Worm (Caenorhabditis elegans) whole organism, L4 larva: ENCODE measurements around the gene C34B4.4.

Experiments
- F26F4.8 ChIP-seq: fragments of 200-800 bp; sonication (Bioruptor generic); conservative IDR thresholded peaks from 2 replicates; pipeline ENCODE4 v1.3.6; 2022; ENCODE audit warnings: missing genetic modification characterization, missing compliant biosample characterization
- F37D6.2 ChIP-seq: sonication (generic microtip); optimal IDR thresholded peaks from 2 replicates; lab custom pipeline; 2016; ENCODE audit warnings: mild to moderate bottlenecking, missing genetic modification characterization, missing compliant biosample characterization
- R02D3.7 ChIP-seq: fragments of 150-350 bp; sonication (generic microtip); optimal IDR thresholded peaks from 3 replicates; lab custom pipeline; 2014; ENCODE audit warnings: missing biosample characterization, missing genetic modification characterization
- aly-2 ChIP-seq: sonication (generic microtip); optimal IDR thresholded peaks from 2 replicates; lab custom pipeline; 2018; ENCODE audit warnings: missing biosample characterization, missing genetic modification characterization
- arid-1 ChIP-seq: fragments of 200-800 bp; sonication (Bioruptor generic); conservative IDR thresholded peaks from 2 replicates; pipeline ENCODE4 v1.3.6; 2022; ENCODE audit warnings: missing genetic modification reagents, missing genetic modification characterization, missing compliant biosample characterization
- attf-4 ChIP-seq: sonication (generic microtip); optimal IDR thresholded peaks from 3 replicates; lab custom pipeline; 2017; ENCODE audit warnings: missing biosample characterization, missing genetic modification characterization
- ceh-44 ChIP-seq: fragments of 200-800 bp; sonication (Bioruptor generic); IDR thresholded peaks from 2 replicates; pipeline ENCODE4 v1.3.6; 2022; ENCODE audit warnings: missing genetic modification reagents, missing genetic modification characterization, missing compliant biosample characterization
- ceh-62 ChIP-seq: sonication (generic microtip); optimal IDR thresholded peaks from 2 replicates; lab custom pipeline; 2017; ENCODE audit warnings: missing biosample characterization, missing genetic modification characterization
- ces-1 ChIP-seq: fragments of 150-350 bp; sonication (generic microtip); optimal IDR thresholded peaks from 4 replicates; lab custom pipeline; 2014; ENCODE audit warnings: missing biosample characterization, missing genetic modification reagents, missing genetic modification characterization
- cey-2 ChIP-seq: sonication (generic microtip); optimal IDR thresholded peaks from 3 replicates; lab custom pipeline; 2017; ENCODE audit warnings: missing genetic modification characterization, mild to moderate bottlenecking, missing compliant biosample characterization, antibody characterized with exemption, borderline replicate concordance; ENCODE audit not compliant: insufficient read depth
- daf-19 ChIP-seq: fragments of 200-800 bp; sonication (Bioruptor generic); conservative IDR thresholded peaks from 2 replicates; pipeline ENCODE4 v1.3.6; 2022; ENCODE audit warnings: missing genetic modification characterization, missing compliant biosample characterization
- dmd-8 ChIP-seq: fragments of 200-800 bp; sonication (Bioruptor generic); IDR thresholded peaks from 2 replicates; pipeline ENCODE4 v1.3.6; 2022; ENCODE audit warnings: missing genetic modification characterization, missing compliant biosample characterization
- dpl-1 ChIP-seq: fragments of 150-350 bp; optimal IDR thresholded peaks from 2 replicates; lab custom pipeline; 2014; ENCODE audit warnings: missing biosample characterization, missing genetic modification reagents, missing genetic modification characterization
- duxl-1 ChIP-seq: sonication (generic microtip); optimal IDR thresholded peaks from 2 replicates; lab custom pipeline; 2016; ENCODE audit warnings: mild to moderate bottlenecking, missing genetic modification characterization, moderate library complexity, missing compliant biosample characterization; ENCODE audit not compliant: poor library complexity
- dve-1 ChIP-seq: sonication (generic microtip); optimal IDR thresholded peaks from 2 replicates; lab custom pipeline; 2017; ENCODE audit warnings: antibody characterized with exemption, mild to moderate bottlenecking, missing genetic modification characterization, missing compliant biosample characterization; ENCODE audit not compliant: insufficient read depth
- egl-27 ChIP-seq: sonication (generic microtip); optimal IDR thresholded peaks from 3 replicates; lab custom pipeline; 2017; ENCODE audit warnings: missing biosample characterization, missing genetic modification reagents, missing genetic modification characterization
- fos-1 ChIP-seq: fragments of 150-350 bp; optimal IDR thresholded peaks from 2 replicates; lab custom pipeline; 2014; ENCODE audit warnings: missing biosample characterization, missing genetic modification characterization
- gei-8 ChIP-seq: fragments of 200-800 bp; sonication (Bioruptor generic); optimal IDR thresholded peaks from 2 replicates; lab custom pipeline; 2018; ENCODE audit warnings: mild to moderate bottlenecking, missing genetic modification characterization, missing compliant biosample characterization
- hlh-30 ChIP-seq: sonication (generic microtip); optimal IDR thresholded peaks from 2 replicates; lab custom pipeline; 2017; ENCODE audit warnings: antibody characterized with exemption, mild to moderate bottlenecking, missing genetic modification characterization, missing compliant biosample characterization; ENCODE audit not compliant: insufficient read depth
- lin-1 ChIP-seq: fragments of 200-800 bp; sonication (Bioruptor generic); IDR thresholded peaks from 2 replicates; pipeline ENCODE4 v1.3.6; 2022; ENCODE audit warnings: missing genetic modification reagents, missing genetic modification characterization, missing compliant biosample characterization
- lin-29 ChIP-seq: fragments of 200-800 bp; sonication (Bioruptor generic); IDR thresholded peaks from 2 replicates; pipeline ENCODE4 v1.3.6; 2022; ENCODE audit warnings: missing genetic modification reagents, missing genetic modification characterization, missing compliant biosample characterization
- lin-38 ChIP-seq: fragments of 200-800 bp; sonication (Bioruptor generic); IDR thresholded peaks from 2 replicates; pipeline ENCODE4 v1.3.6; 2022; ENCODE audit warnings: missing genetic modification reagents, missing genetic modification characterization, missing compliant biosample characterization
- lir-3 ChIP-seq: sonication (generic microtip); optimal IDR thresholded peaks from 2 replicates; lab custom pipeline; 2016; ENCODE audit warnings: mild to moderate bottlenecking, missing genetic modification characterization, missing compliant biosample characterization
- lsy-2 ChIP-seq, 2 experiments: fragments of 150-350 bp in 1 of 2; sonication (generic microtip) in 1 of 2; optimal IDR thresholded peaks; 2 replicates each; lab custom pipeline; 2014 to 2017; ENCODE audit warnings: missing biosample characterization in 2 of 2, missing genetic modification characterization in 2 of 2
- mep-1 ChIP-seq: fragments of 150-350 bp; sonication (generic microtip); optimal IDR thresholded peaks from 3 replicates; lab custom pipeline; 2014; ENCODE audit warnings: missing biosample characterization, missing genetic modification characterization
- mes-2 ChIP-seq: sonication (generic microtip); optimal IDR thresholded peaks from 2 replicates; lab custom pipeline; 2016; ENCODE audit warnings: missing genotype, mild to moderate bottlenecking, missing genetic modification characterization, missing compliant biosample characterization; ENCODE audit not compliant: poor library complexity, severe bottlenecking
- mxl-2 ChIP-seq: fragments of 200-800 bp; sonication (Bioruptor generic); conservative IDR thresholded peaks from 2 replicates; pipeline ENCODE4 v1.3.6; 2022; ENCODE audit warnings: missing genetic modification reagents, missing genetic modification characterization, missing compliant biosample characterization
- mxl-3 ChIP-seq: fragments of 200-800 bp; sonication (Bioruptor generic); optimal IDR thresholded peaks from 2 replicates; lab custom pipeline; 2018; ENCODE audit warnings: mild to moderate bottlenecking, missing genetic modification characterization, missing compliant biosample characterization
- nhr-10 ChIP-seq: fragments of 150-350 bp; optimal IDR thresholded peaks from 2 replicates; lab custom pipeline; 2014; ENCODE audit warnings: missing biosample characterization, missing genetic modification characterization
- nhr-111 ChIP-seq: fragments of 200-800 bp; sonication (Bioruptor generic); optimal IDR thresholded peaks from 2 replicates; lab custom pipeline; 2018; ENCODE audit warnings: mild to moderate bottlenecking, missing genetic modification characterization, missing compliant biosample characterization
- nhr-25 ChIP-seq: sonication (generic microtip); optimal IDR thresholded peaks from 2 replicates; lab custom pipeline; 2017; ENCODE audit warnings: missing genetic modification characterization, mild to moderate bottlenecking, missing compliant biosample characterization, antibody characterized with exemption, moderate library complexity, borderline replicate concordance; ENCODE audit not compliant: insufficient read depth
- nhr-28 ChIP-seq: fragments of 150-350 bp; optimal IDR thresholded peaks from 2 replicates; lab custom pipeline; 2014; ENCODE audit warnings: missing biosample characterization, missing genetic modification characterization
- nhr-76 ChIP-seq: fragments of 150-350 bp; optimal IDR thresholded peaks from 2 replicates; lab custom pipeline; 2014; ENCODE audit warnings: missing biosample characterization, missing genetic modification characterization
- nhr-77 ChIP-seq: fragments of 150-350 bp; optimal IDR thresholded peaks from 2 replicates; lab custom pipeline; 2014; ENCODE audit warnings: missing biosample characterization, missing genetic modification characterization
- pha-4 ChIP-seq, 2 experiments: fragments of 150-350 bp in 1 of 2; fragments of 200-800 bp in 1 of 2; sonication (Bioruptor generic) in 1 of 2; IDR thresholded peaks in 1 of 2; optimal IDR thresholded peaks in 1 of 2; 2 replicates each; pipeline versions ENCODE4 v1.3.6 to Lab custom; 2014 to 2022; ENCODE audit warnings: missing genetic modification characterization in 2 of 2, missing genetic modification reagents in 2 of 2, missing biosample characterization in 1 of 2, missing compliant biosample characterization in 1 of 2
- pqm-1 ChIP-seq: sonication (generic microtip); optimal IDR thresholded peaks from 2 replicates; lab custom pipeline; 2017; ENCODE audit warnings: missing biosample characterization, missing genetic modification characterization
- saeg-2 ChIP-seq: fragments of 200-800 bp; sonication (Bioruptor generic); IDR thresholded peaks from 2 replicates; pipeline ENCODE4 v1.3.6; 2022; ENCODE audit warnings: missing genetic modification reagents, missing genetic modification characterization, missing compliant biosample characterization
- set-16 ChIP-seq: fragments of 200-800 bp; sonication (Bioruptor generic); IDR thresholded peaks from 2 replicates; pipeline ENCODE4 v1.3.6; 2022; ENCODE audit warnings: missing genetic modification reagents, missing genetic modification characterization, missing compliant biosample characterization
- tag-97 ChIP-seq: fragments of 200-800 bp; sonication (Bioruptor generic); IDR thresholded peaks from 2 replicates; pipeline ENCODE4 v1.3.6; 2022; ENCODE audit warnings: missing genetic modification characterization, missing compliant biosample characterization
- unc-39 ChIP-seq: sonication (generic microtip); optimal IDR thresholded peaks from 2 replicates; lab custom pipeline; 2017; ENCODE audit warnings: missing biosample characterization, missing genetic modification characterization
- vab-7 ChIP-seq: fragments of 200-800 bp; sonication (Bioruptor generic); IDR thresholded peaks from 2 replicates; pipeline ENCODE4 v1.3.6; 2022; ENCODE audit warnings: missing genetic modification reagents, missing genetic modification characterization, missing compliant biosample characterization
- zag-1 ChIP-seq: fragments of 150-350 bp; optimal IDR thresholded peaks from 2 replicates; lab custom pipeline; 2014; ENCODE audit warnings: missing biosample characterization, missing genetic modification characterization
- zfp-2 ChIP-seq: sonication (generic microtip); optimal IDR thresholded peaks from 2 replicates; lab custom pipeline; 2016; ENCODE audit warnings: mild to moderate bottlenecking, missing genetic modification characterization, missing compliant biosample characterization
- zip-11 ChIP-seq: fragments of 200-800 bp; sonication (Bioruptor generic); IDR thresholded peaks from 2 replicates; pipeline ENCODE4 v1.3.6; 2022; ENCODE audit warnings: missing genetic modification characterization, missing compliant biosample characterization
- ztf-11 ChIP-seq: fragments of 150-350 bp; optimal IDR thresholded peaks from 2 replicates; lab custom pipeline; 2014; ENCODE audit warnings: missing biosample characterization, missing genetic modification characterization
- ztf-7 ChIP-seq: fragments of 150-350 bp; optimal IDR thresholded peaks from 2 replicates; lab custom pipeline; 2014; ENCODE audit warnings: missing biosample characterization, missing genetic modification characterization

C34B4.4 gene

ce11 chrV:13085227-13085640 is 5.0 kb upstream of the C34B4.4 start (continued):
- peak; percentile 42 for TF ChIP-seq hlh-30 (tag; lab: Kevin White, UChicago)
- TF ChIP-seq mep-1 (tag; lab: Kevin White, UChicago): peak; percentile 35
- peak; percentile 16 for TF ChIP-seq mes-2 (tag; lab: Kevin White, UChicago)
- TF ChIP-seq nhr-10 (tag; lab: Kevin White, UChicago): peak; percentile 7
- 0 out of 2 replicates have a peak, but pooled peaks have one; percentile 39 for TF ChIP-seq saeg-2 (GFP tag; lab: Robert Waterston, UW)
- no peak for TF ChIP-seq tag-97 (GFP tag; lab: Robert Waterston, UW)
- no peak for TF ChIP-seq duxl-1
- TF ChIP-seq, all 104 proteins: peak for 20

ce11 chrV:13085917-13086552 is 4.2 kb upstream of the C34B4.4 start:
- TF ChIP-seq zfp-2 (tag; lab: Kevin White, UChicago) (no peak), egl-27 (no peak), vab-7 (no peak), F26F4.8 (GFP tag; lab: Robert Waterston, UW) (no peak), ztf-11 (tag; lab: Kevin White, UChicago) (no peak), duxl-1 (no peak), lir-3 (tag; lab: Kevin White, UChicago) (no peak), aly-2 (tag; lab: Kevin White, UChicago) (no peak), nhr-111 (no peak), lsy-2 (tag; optimal IDR thresholded peaks at IDR 0.05; lab: Kevin White, UChicago) (peak; percentile 37 to 72), zip-11 (GFP tag; lab: Robert Waterston, UW) (no peak), mxl-2 (GFP tag; lab: Robert Waterston, UW) (no peak), tag-97 (GFP tag; lab: Robert Waterston, UW) (no peak), F37D6.2 (tag; lab: Kevin White, UChicago) (peak; percentile 20), R02D3.7 (tag; lab: Kevin White, UChicago) (no peak), dve-1 (tag; lab: Kevin White, UChicago) (peak; percentile 45), pqm-1 (no peak), saeg-2 (GFP tag; lab: Robert Waterston, UW) (peak; percentile 85), ces-1 (GFP tag; lab: Kevin White, UChicago) (no peak), daf-19 (no peak), unc-39 (tag; lab: Kevin White, UChicago) (no peak), lin-1 (GFP tag; lab: Robert Waterston, UW) (peak; percentile 70; the same call in 1 of the 2 replicates), zag-1 (tag; lab: Kevin White, UChicago) (no peak), attf-4 (no peak), set-16 (GFP tag; lab: Robert Waterston, UW) (peak; percentile 69), lin-29 (GFP tag; lab: Robert Waterston, UW) (peak; percentile 32; the same call in 1 of the 2 replicates), nhr-28 (tag; lab: Kevin White, UChicago) (peak; percentile 57), mxl-3 (GFP tag; lab: Kevin White, UChicago) (peak; percentile 26), ztf-7 (no peak), ceh-44 (GFP tag; lab: Robert Waterston, UW) (no peak), cey-2 (tag; lab: Kevin White, UChicago) (no peak), dpl-1 (GFP tag; lab: Kevin White, UChicago) (peak; percentile 28), fos-1 (tag; lab: Kevin White, UChicago) (no peak), dmd-8 (GFP tag; lab: Robert Waterston, UW) (no peak), pha-4 (GFP tag; IDR thresholded peaks at IDR 0.05; lab: Robert Waterston, UW) (peak; percentile 47; the same call in 1 of the 2 replicates), pha-4 (tag; optimal IDR thresholded peaks at IDR 0.05; lab: Kevin White, UChicago) (no peak), arid-1 (no peak), ceh-62 (no peak), mes-2 (tag; lab: Kevin White, UChicago) (peak; percentile 50), lin-38 (GFP tag; lab: Robert Waterston, UW) (peak; percentile 64), nhr-76 (tag; lab: Kevin White, UChicago) (no peak), nhr-25 (tag; lab: Kevin White, UChicago) (peak; percentile 47), gei-8 (GFP tag; lab: Kevin White, UChicago) (no peak), nhr-77 (tag; lab: Kevin White, UChicago) (peak; percentile 59)
